Worm (Caenorhabditis elegans) whole organism, L4 larva: ENCODE data around the gene klp-13.

ENCODE experiments used
- D1046.2 ChIP-seq: fragments of 200-800 bp; sonication (Bioruptor generic); IDR thresholded peaks from 2 replicates; pipeline ENCODE4 v1.3.6; 2022; ENCODE audit warnings: missing genetic modification characterization, missing compliant biosample characterization
- F26F4.8 ChIP-seq: fragments of 200-800 bp; sonication (Bioruptor generic); conservative IDR thresholded peaks from 2 replicates; pipeline ENCODE4 v1.3.6; 2022; ENCODE audit warnings: missing genetic modification characterization, missing compliant biosample characterization
- F37D6.2 ChIP-seq: sonication (generic microtip); optimal IDR thresholded peaks from 2 replicates; lab custom pipeline; 2016; ENCODE audit warnings: mild to moderate bottlenecking, missing genetic modification characterization, missing compliant biosample characterization
- F44E2.7 ChIP-seq: fragments of 200-800 bp; sonication (Bioruptor generic); IDR thresholded peaks from 2 replicates; pipeline ENCODE4 v2.1.2; 2022; ENCODE audit warnings: missing genetic modification characterization, missing compliant biosample characterization
- R02D3.7 ChIP-seq: fragments of 150-350 bp; sonication (generic microtip); optimal IDR thresholded peaks from 3 replicates; lab custom pipeline; 2014; ENCODE audit warnings: missing biosample characterization, missing genetic modification characterization
- T26A8.4 ChIP-seq: fragments of 200-800 bp; sonication (Bioruptor generic); IDR thresholded peaks from 2 replicates; pipeline ENCODE4 v1.3.6; 2022; ENCODE audit warnings: missing genetic modification characterization, missing compliant biosample characterization
- Y48G9A.11 ChIP-seq: fragments of 200-800 bp; sonication (Bioruptor generic); IDR thresholded peaks from 2 replicates; pipeline ENCODE4 v1.3.6; 2022; ENCODE audit warnings: missing genetic modification reagents, missing genetic modification characterization, missing compliant biosample characterization
- Y75B8A.6 ChIP-seq: fragments of 200-800 bp; sonication (Bioruptor generic); IDR thresholded peaks from 2 replicates; pipeline ENCODE4 v1.3.6; 2022; ENCODE audit warnings: missing genetic modification reagents, missing genetic modification characterization, missing compliant biosample characterization
- ZK337.2 ChIP-seq: fragments of 200-800 bp; sonication (Bioruptor generic); IDR thresholded peaks from 2 replicates; pipeline ENCODE4 v1.3.6; 2022; ENCODE audit warnings: missing genetic modification reagents, missing genetic modification characterization, missing compliant biosample characterization
- aha-1 ChIP-seq: fragments of 150-350 bp; peaks from one replicate; lab custom pipeline; 2014; ENCODE audit warnings: missing biosample characterization, missing genetic modification characterization
- aly-2 ChIP-seq: sonication (generic microtip); optimal IDR thresholded peaks from 2 replicates; lab custom pipeline; 2018; ENCODE audit warnings: missing biosample characterization, missing genetic modification characterization
- arid-1 ChIP-seq: fragments of 200-800 bp; sonication (Bioruptor generic); conservative IDR thresholded peaks from 2 replicates; pipeline ENCODE4 v1.3.6; 2022; ENCODE audit warnings: missing genetic modification reagents, missing genetic modification characterization, missing compliant biosample characterization
- ceh-20 ChIP-seq: fragments of 200-800 bp; sonication (Bioruptor generic); IDR thresholded peaks from 2 replicates; pipeline ENCODE4 v1.3.6; 2022; ENCODE audit warnings: missing genetic modification reagents, missing genetic modification characterization, missing compliant biosample characterization
- ceh-28 ChIP-seq: fragments of 150-350 bp; optimal IDR thresholded peaks from 2 replicates; lab custom pipeline; 2014; ENCODE audit warnings: missing biosample characterization, missing genetic modification reagents, missing genetic modification characterization
- ceh-44 ChIP-seq: fragments of 200-800 bp; sonication (Bioruptor generic); IDR thresholded peaks from 2 replicates; pipeline ENCODE4 v1.3.6; 2022; ENCODE audit warnings: missing genetic modification reagents, missing genetic modification characterization, missing compliant biosample characterization
- ces-1 ChIP-seq: fragments of 150-350 bp; sonication (generic microtip); optimal IDR thresholded peaks from 4 replicates; lab custom pipeline; 2014; ENCODE audit warnings: missing biosample characterization, missing genetic modification reagents, missing genetic modification characterization
- ctbp-1 ChIP-seq: fragments of 200-800 bp; sonication (Bioruptor generic); IDR thresholded peaks from 2 replicates; pipeline ENCODE4 v1.3.6; 2022; ENCODE audit warnings: missing genetic modification reagents, missing genetic modification characterization, missing compliant biosample characterization
- daf-16 ChIP-seq, 3 experiments: sonication (generic microtip); optimal IDR thresholded peaks; 2 replicates each; lab custom pipeline; 2016 to 2017; ENCODE audit warnings: missing genetic modification characterization in 3 of 3, missing genetic modification reagents in 3 of 3, mild to moderate bottlenecking in 2 of 3, missing compliant biosample characterization in 2 of 3, missing biosample characterization in 1 of 3, moderate library complexity in 1 of 3
- daf-19 ChIP-seq: fragments of 200-800 bp; sonication (Bioruptor generic); conservative IDR thresholded peaks from 2 replicates; pipeline ENCODE4 v1.3.6; 2022; ENCODE audit warnings: missing genetic modification characterization, missing compliant biosample characterization
- dmd-9 ChIP-seq: fragments of 200-800 bp; sonication (Bioruptor generic); IDR thresholded peaks from 2 replicates; pipeline ENCODE4 v1.3.6; 2022; ENCODE audit warnings: missing genetic modification reagents, missing genetic modification characterization, missing compliant biosample characterization
- dpl-1 ChIP-seq: fragments of 150-350 bp; optimal IDR thresholded peaks from 2 replicates; lab custom pipeline; 2014; ENCODE audit warnings: missing biosample characterization, missing genetic modification reagents, missing genetic modification characterization
- dve-1 ChIP-seq: sonication (generic microtip); optimal IDR thresholded peaks from 2 replicates; lab custom pipeline; 2017; ENCODE audit warnings: antibody characterized with exemption, mild to moderate bottlenecking, missing genetic modification characterization, missing compliant biosample characterization; ENCODE audit not compliant: insufficient read depth
- egl-43 ChIP-seq: fragments of 200-800 bp; sonication (Bioruptor generic); IDR thresholded peaks from 2 replicates; pipeline ENCODE4 v1.3.6; 2022; ENCODE audit warnings: missing genetic modification reagents, missing genetic modification characterization, missing compliant biosample characterization
- fos-1 ChIP-seq: fragments of 150-350 bp; optimal IDR thresholded peaks from 2 replicates; lab custom pipeline; 2014; ENCODE audit warnings: missing biosample characterization, missing genetic modification characterization
- hlh-30 ChIP-seq: sonication (generic microtip); optimal IDR thresholded peaks from 2 replicates; lab custom pipeline; 2017; ENCODE audit warnings: antibody characterized with exemption, mild to moderate bottlenecking, missing genetic modification characterization, missing compliant biosample characterization; ENCODE audit not compliant: insufficient read depth
- lin-1 ChIP-seq: fragments of 200-800 bp; sonication (Bioruptor generic); IDR thresholded peaks from 2 replicates; pipeline ENCODE4 v1.3.6; 2022; ENCODE audit warnings: missing genetic modification reagents, missing genetic modification characterization, missing compliant biosample characterization
- lin-15B ChIP-seq: fragments of 150-350 bp; sonication (generic microtip); optimal IDR thresholded peaks from 3 replicates; lab custom pipeline; 2014; ENCODE audit warnings: missing biosample characterization, missing genetic modification characterization
- lin-39 ChIP-seq: fragments of 150-350 bp; optimal IDR thresholded peaks from 2 replicates; lab custom pipeline; 2014; ENCODE audit warnings: missing biosample characterization, missing genetic modification reagents, missing genetic modification characterization
- lir-3 ChIP-seq: sonication (generic microtip); optimal IDR thresholded peaks from 2 replicates; lab custom pipeline; 2016; ENCODE audit warnings: mild to moderate bottlenecking, missing genetic modification characterization, missing compliant biosample characterization
- lsy-2 ChIP-seq, 2 experiments: fragments of 150-350 bp in 1 of 2; sonication (generic microtip) in 1 of 2; optimal IDR thresholded peaks; 2 replicates each; lab custom pipeline; 2014 to 2017; ENCODE audit warnings: missing biosample characterization in 2 of 2, missing genetic modification characterization in 2 of 2
- nhr-10 ChIP-seq: fragments of 150-350 bp; optimal IDR thresholded peaks from 2 replicates; lab custom pipeline; 2014; ENCODE audit warnings: missing biosample characterization, missing genetic modification characterization
- nhr-11 ChIP-seq: fragments of 150-350 bp; optimal IDR thresholded peaks from 2 replicates; lab custom pipeline; 2014; ENCODE audit warnings: missing biosample characterization, missing genetic modification characterization
- nhr-111 ChIP-seq: fragments of 200-800 bp; sonication (Bioruptor generic); optimal IDR thresholded peaks from 2 replicates; lab custom pipeline; 2018; ENCODE audit warnings: mild to moderate bottlenecking, missing genetic modification characterization, missing compliant biosample characterization
- nhr-28 ChIP-seq: fragments of 150-350 bp; optimal IDR thresholded peaks from 2 replicates; lab custom pipeline; 2014; ENCODE audit warnings: missing biosample characterization, missing genetic modification characterization
- nhr-41 ChIP-seq: fragments of 200-800 bp; sonication (Bioruptor generic); IDR thresholded peaks from 2 replicates; pipeline ENCODE4 v1.3.6; 2022; ENCODE audit warnings: missing genetic modification reagents, missing genetic modification characterization, missing compliant biosample characterization
- nhr-48 ChIP-seq: sonication (generic microtip); optimal IDR thresholded peaks from 2 replicates; lab custom pipeline; 2016; ENCODE audit warnings: mild to moderate bottlenecking, missing genetic modification characterization, missing compliant biosample characterization
- nhr-77 ChIP-seq: fragments of 150-350 bp; optimal IDR thresholded peaks from 2 replicates; lab custom pipeline; 2014; ENCODE audit warnings: missing biosample characterization, missing genetic modification characterization
- pha-4 ChIP-seq, 2 experiments: fragments of 150-350 bp in 1 of 2; fragments of 200-800 bp in 1 of 2; sonication (Bioruptor generic) in 1 of 2; IDR thresholded peaks in 1 of 2; optimal IDR thresholded peaks in 1 of 2; 2 replicates each; pipeline versions ENCODE4 v1.3.6 to Lab custom; 2014 to 2022; ENCODE audit warnings: missing genetic modification characterization in 2 of 2, missing genetic modification reagents in 2 of 2, missing biosample characterization in 1 of 2, missing compliant biosample characterization in 1 of 2
- pqm-1 ChIP-seq: sonication (generic microtip); optimal IDR thresholded peaks from 2 replicates; lab custom pipeline; 2017; ENCODE audit warnings: missing biosample characterization, missing genetic modification characterization
- set-16 ChIP-seq: fragments of 200-800 bp; sonication (Bioruptor generic); IDR thresholded peaks from 2 replicates; pipeline ENCODE4 v1.3.6; 2022; ENCODE audit warnings: missing genetic modification reagents, missing genetic modification characterization, missing compliant biosample characterization
- skn-1 ChIP-seq: fragments of 150-350 bp; optimal IDR thresholded peaks from 2 replicates; lab custom pipeline; 2014; ENCODE audit warnings: missing biosample characterization, missing genetic modification characterization
- snpc-4 ChIP-seq: fragments of 150-350 bp; optimal IDR thresholded peaks from 2 replicates; lab custom pipeline; 2014; ENCODE audit warnings: missing biosample characterization, missing genetic modification characterization
- unc-130 ChIP-seq: sonication (generic microtip); optimal IDR thresholded peaks from 2 replicates; lab custom pipeline; 2016; ENCODE audit warnings: missing genetic modification reagents, missing genetic modification characterization, missing compliant biosample characterization
- unc-39 ChIP-seq: sonication (generic microtip); optimal IDR thresholded peaks from 2 replicates; lab custom pipeline; 2017; ENCODE audit warnings: missing biosample characterization, missing genetic modification characterization
- unc-62 ChIP-seq, 3 experiments: fragments of 150-350 bp in 1 of 3; sonication (generic microtip); optimal IDR thresholded peaks in 2 of 3; peaks in 1 of 3; 1 replicate in 1 of 3; 2 replicates in 2 of 3; lab custom pipeline; 2014 to 2017; ENCODE audit warnings: missing biosample characterization in 3 of 3, missing genetic modification characterization in 3 of 3, missing genetic modification reagents in 3 of 3, missing genotype in 1 of 3
- zag-1 ChIP-seq: fragments of 150-350 bp; optimal IDR thresholded peaks from 2 replicates; lab custom pipeline; 2014; ENCODE audit warnings: missing biosample characterization, missing genetic modification characterization

klp-13 gene

DNA sequence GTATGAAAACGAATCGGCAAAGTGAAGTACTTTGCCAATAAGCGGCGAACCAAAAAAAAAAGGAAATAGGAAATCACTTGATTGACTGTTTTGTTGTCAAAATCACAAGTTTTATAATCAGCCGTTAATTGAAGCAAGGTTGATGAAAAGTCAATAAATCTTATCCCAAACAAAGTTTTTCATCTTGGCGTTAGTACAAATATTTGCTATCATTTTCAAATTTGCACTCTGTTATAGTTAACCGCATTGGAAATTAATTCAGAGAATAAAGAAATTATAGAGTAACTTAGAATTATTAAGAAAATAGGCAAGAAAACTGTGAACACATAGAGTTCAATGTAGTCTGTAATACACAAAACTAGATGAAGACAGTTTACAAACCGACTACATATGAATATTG is 40.3 kb upstream of the klp-13 start, which contains the start of gene acs-17:
Gene acs-17, minus strand, starts transcription at position 23 of the 400 bp plus-strand sequence.
- TF ChIP-seq Y75B8A.6 (GFP tag; lab: Robert Waterston, UW) (no peak), unc-62 (GFP tag; optimal IDR thresholded peaks at IDR 0.05 in 1 of 2; lab: Kevin White, UChicago) (peak in 1 of 2 experiments; percentile 95), unc-62 (tag; optimal IDR thresholded peaks at IDR 0.05; lab: Kevin White, UChicago) (no peak), aha-1 (tag; lab: Kevin White, UChicago) (peak; percentile 18), lir-3 (no peak)

- TF ChIP-seq R02D3.7 (tag; lab: Kevin White, UChicago), result no peak
- no peak for TF ChIP-seq egl-43
- TF ChIP-seq zag-1 (tag; lab: Kevin White, UChicago), result no peak
- TF ChIP-seq Y75B8A.6 (GFP tag; lab: Robert Waterston, UW), result no peak
- no peak for TF ChIP-seq dmd-9 (GFP tag; lab: Robert Waterston, UW)
- no peak for TF ChIP-seq T26A8.4
- TF ChIP-seq lin-39 (tag; lab: Kevin White, UChicago), result no peak
- TF ChIP-seq dve-1 (tag; lab: Kevin White, UChicago), result no peak
- TF ChIP-seq skn-1 (tag; lab: Kevin White, UChicago), result no peak
- no peak for TF ChIP-seq D1046.2 (GFP tag; lab: Robert Waterston, UW)
- no peak for TF ChIP-seq ZK337.2 (GFP tag; lab: Robert Waterston, UW)
- TF ChIP-seq ctbp-1 (GFP tag; lab: Robert Waterston, UW), result no peak
- no peak for TF ChIP-seq daf-19
Measured at ce11 chrX:5948769-5949168, 36.0 kb upstream of the klp-13 start, which contains the start of gene mig-23. Gene mig-23, minus strand, starts transcription at chrX:5948869.

DNA sequence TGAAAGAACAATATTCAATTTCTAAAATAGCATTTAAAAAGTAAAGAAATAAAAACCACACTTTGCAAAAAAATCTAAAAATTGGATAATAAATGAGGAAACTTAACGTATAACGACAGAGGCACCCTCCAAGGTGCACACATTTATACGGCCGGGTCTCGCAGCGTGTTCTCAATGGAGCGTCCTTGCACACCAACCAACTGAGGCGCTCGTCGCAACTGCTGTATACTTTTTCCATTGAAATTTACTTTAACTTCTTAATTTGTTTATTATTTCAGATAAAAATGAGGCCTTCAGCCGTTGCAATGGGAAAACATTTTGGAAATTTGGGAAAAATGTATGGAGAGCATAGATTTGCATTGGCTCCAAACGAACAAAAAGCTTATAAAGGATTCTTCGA is 31.6 kb upstream of the klp-13 start, which contains the start of the genes R07E4.5 and R07E4.3:
Gene R07E4.5, minus strand, starts transcription at position 1 of the 400 bp plus-strand sequence.
Gene R07E4.3, plus strand, starts transcription at position 285 of the 400 bp plus-strand sequence.
- TF ChIP-seq F37D6.2 (tag; lab: Kevin White, UChicago) (no peak), lsy-2 (tag; optimal IDR thresholded peaks at IDR 0.05; lab: Kevin White, UChicago) (peak in 1 of 2 experiments; percentile 83), nhr-77 (tag; lab: Kevin White, UChicago) (peak; percentile 66), ceh-44 (GFP tag; lab: Robert Waterston, UW) (no peak), arid-1 (GFP tag; lab: Robert Waterston, UW) (no peak), pha-4 (GFP tag; IDR thresholded peaks at IDR 0.05; lab: Robert Waterston, UW) (no peak), pha-4 (tag; optimal IDR thresholded peaks at IDR 0.05; lab: Kevin White, UChicago) (no peak), D1046.2 (GFP tag; lab: Robert Waterston, UW) (0 out of 2 replicates have a peak, but pooled peaks have one; percentile 29), hlh-30 (tag; lab: Kevin White, UChicago) (peak; percentile 73), lin-39 (tag; lab: Kevin White, UChicago) (no peak), lin-1 (GFP tag; lab: Robert Waterston, UW) (no peak), ceh-28 (no peak), daf-16 (GFP tag; optimal IDR thresholded peaks at IDR 0.05; lab: Kevin White, UChicago) (no peak), daf-16 (tag; optimal IDR thresholded peaks at IDR 0.05; lab: Kevin White, UChicago) (peak; percentile 45), F44E2.7 (GFP tag; lab: Robert Waterston, UW) (no peak), unc-39 (tag; lab: Kevin White, UChicago) (no peak), dpl-1 (GFP tag; lab: Kevin White, UChicago) (peak; percentile 65), unc-130 (no peak), F26F4.8 (GFP tag; lab: Robert Waterston, UW) (no peak), nhr-10 (tag; lab: Kevin White, UChicago) (no peak), Y48G9A.11 (GFP tag; lab: Robert Waterston, UW) (no peak), nhr-28 (peak; percentile 57), set-16 (GFP tag; lab: Robert Waterston, UW) (no peak), lin-15B (no peak), snpc-4 (tag; lab: Kevin White, UChicago) (no peak), nhr-11 (tag; lab: Kevin White, UChicago) (peak; percentile 53), unc-62 (GFP tag; optimal IDR thresholded peaks at IDR 0.05 in 1 of 2; lab: Kevin White, UChicago) (peak in 1 of 2 experiments; percentile 90), unc-62 (tag; optimal IDR thresholded peaks at IDR 0.05; lab: Kevin White, UChicago) (no peak), ZK337.2 (GFP tag; lab: Robert Waterston, UW) (no peak), nhr-48 (tag; lab: Kevin White, UChicago) (no peak), aly-2 (tag; lab: Kevin White, UChicago) (no peak), aha-1 (tag; lab: Kevin White, UChicago) (peak; percentile 89), ceh-20 (GFP tag; lab: Robert Waterston, UW) (no peak), T26A8.4 (no peak), fos-1 (no peak), nhr-111 (GFP tag; lab: Kevin White, UChicago) (no peak), ces-1 (GFP tag; lab: Kevin White, UChicago) (no peak), pqm-1 (tag; lab: Kevin White, UChicago) (no peak), egl-43 (no peak), nhr-41 (GFP tag; lab: Robert Waterston, UW) (no peak)
